Worm (Caenorhabditis elegans): ENCODE results near the gene str-161.

str-161 gene

DNA sequence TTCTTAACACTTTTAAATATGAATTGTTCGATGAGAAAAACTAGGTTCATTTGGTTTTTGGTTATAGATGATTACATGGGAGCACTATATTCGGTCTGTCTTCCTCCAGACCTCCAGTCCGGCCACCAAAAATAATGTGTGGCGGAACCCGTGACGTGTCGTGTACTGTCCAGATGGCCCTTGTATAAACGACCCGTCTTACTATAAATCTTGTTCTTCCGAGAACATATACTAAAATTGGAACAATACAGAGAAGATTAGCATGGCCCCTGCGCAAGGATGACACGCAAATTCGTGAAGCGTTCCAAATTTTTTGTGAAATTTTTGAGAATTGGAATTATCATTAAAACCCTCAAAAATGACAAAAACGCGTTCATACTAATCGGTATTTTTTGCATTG lies 37.3 kb downstream of the str-161 start:
- TF ChIP-seq blmp-1 (tag; optimal IDR thresholded peaks at IDR 0.05) = no peak
- no peak for TF ChIP-seq sem-2 (GFP tag; optimal IDR thresholded peaks at IDR 0.05)
- no peak for TF ChIP-seq tbx-8 (GFP tag; optimal IDR thresholded peaks at IDR 0.05)
- no peak for TF ChIP-seq hlh-1 (tag; optimal IDR thresholded peaks at IDR 0.05)
- TF ChIP-seq nhr-76 (tag; optimal IDR thresholded peaks at IDR 0.05) = no peak
- TF ChIP-seq nhr-237 (tag; optimal IDR thresholded peaks at IDR 0.05) = no peak
- TF ChIP-seq ceh-39 (tag; optimal IDR thresholded peaks at IDR 0.05) = no peak
- TF ChIP-seq lin-13 (tag; optimal IDR thresholded peaks at IDR 0.05) = no peak
- no peak for TF ChIP-seq ztf-11 (tag; optimal IDR thresholded peaks at IDR 0.05)
- no peak for TF ChIP-seq cnd-1 (tag; optimal IDR thresholded peaks at IDR 0.05)
- TF ChIP-seq elt-1 (tag; optimal IDR thresholded peaks at IDR 0.05; ENCODE audit: borderline replicate concordance, insufficient read depth) = no peak
- TF ChIP-seq mab-5 (tag; optimal IDR thresholded peaks at IDR 0.05) = no peak
- no peak for TF ChIP-seq flh-1 (GFP tag; optimal IDR thresholded peaks at IDR 0.05)
- TF ChIP-seq zip-8 (tag; optimal IDR thresholded peaks at IDR 0.05) = no peak
- no peak for TF ChIP-seq mls-2 (tag; optimal IDR thresholded peaks at IDR 0.05)
- no peak for TF ChIP-seq pha-4 (tag; optimal IDR thresholded peaks at IDR 0.05)
- no peak for TF ChIP-seq nhr-28 (tag; optimal IDR thresholded peaks at IDR 0.05)
- TF ChIP-seq ces-1 (GFP tag; optimal IDR thresholded peaks at IDR 0.05) = no peak
- TF ChIP-seq ham-2 (GFP tag; optimal IDR thresholded peaks at IDR 0.05) = no peak

DNA sequence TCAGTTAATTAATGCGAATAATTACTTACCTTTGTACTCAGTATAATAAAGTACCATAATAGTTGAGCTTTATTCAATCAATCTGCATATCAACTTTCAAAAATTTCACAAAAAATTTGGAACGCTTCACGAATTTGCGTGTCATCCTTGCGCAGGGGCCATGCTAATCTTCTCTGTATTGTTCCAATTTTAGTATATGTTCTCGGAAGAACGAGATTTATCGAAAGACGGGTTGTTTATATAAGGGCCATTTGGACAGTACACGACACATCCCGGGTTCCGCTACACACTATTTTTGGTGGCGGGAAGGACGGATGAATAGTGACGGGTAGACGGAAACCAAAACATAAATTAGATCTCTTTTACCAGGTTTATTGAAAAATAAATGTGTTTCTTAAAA lies 39.3 kb downstream of the str-161 start:
- TF ChIP-seq nhr-12 (tag; optimal IDR thresholded peaks at IDR 0.05) (no peak), elt-3 (tag; optimal IDR thresholded peaks at IDR 0.05) (no peak), ceh-43 (GFP tag; optimal IDR thresholded peaks at IDR 0.05) (no peak), M03D4.4 (tag; optimal IDR thresholded peaks at IDR 0.05) (no peak), nhr-28 (tag; optimal IDR thresholded peaks at IDR 0.05) (no peak), lin-13 (tag; optimal IDR thresholded peaks at IDR 0.05) (no peak), unc-39 (tag; optimal IDR thresholded peaks at IDR 0.05) (no peak), ham-2 (GFP tag; optimal IDR thresholded peaks at IDR 0.05) (no peak), ztf-11 (tag; optimal IDR thresholded peaks at IDR 0.05) (no peak), nhr-76 (tag; optimal IDR thresholded peaks at IDR 0.05) (no peak), ceh-83 (GFP tag; optimal IDR thresholded peaks at IDR 0.05) (no peak), ces-1 (GFP tag; optimal IDR thresholded peaks at IDR 0.05) (no peak), unc-62 (GFP tag; optimal IDR thresholded peaks at IDR 0.05) (no peak), elt-1 (tag; optimal IDR thresholded peaks at IDR 0.05; ENCODE audit: borderline replicate concordance, insufficient read depth) (no peak), snpc-4 (tag; optimal IDR thresholded peaks at IDR 0.05) (no peak)

DNA sequence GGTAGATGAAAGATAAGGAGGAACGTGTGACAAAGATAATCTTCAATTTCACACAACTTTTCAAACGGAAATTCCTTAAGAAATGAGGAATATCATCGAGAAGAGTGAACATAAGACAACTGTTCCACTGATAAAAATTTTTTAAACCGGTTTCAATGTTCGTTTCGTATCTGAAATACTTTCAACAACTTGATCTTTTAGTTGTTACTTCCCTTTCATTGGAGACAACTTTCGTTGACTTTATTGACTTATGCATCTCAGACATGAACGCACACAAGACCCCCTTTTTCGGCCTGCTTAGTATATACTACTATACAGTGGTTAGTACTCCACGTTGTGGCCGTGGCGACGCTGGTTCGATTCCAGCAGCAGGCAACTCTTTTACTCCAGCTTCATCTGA lies 42.4 kb downstream of the str-161 start, which contains the start of the genes Y17G9A.4 and str-173:
Gene Y17G9A.4, minus strand, starts transcription at position 101 of the 400 bp plus-strand sequence.
Gene str-173, plus strand, starts transcription at position 325 of the 400 bp plus-strand sequence.
- TF ChIP-seq nhr-12 (tag; optimal IDR thresholded peaks at IDR 0.05) = no peak
- no peak for TF ChIP-seq sem-2 (GFP tag; optimal IDR thresholded peaks at IDR 0.05)
- no peak for TF ChIP-seq drap-1 (GFP tag; optimal IDR thresholded peaks at IDR 0.05)
- TF ChIP-seq lin-32 (GFP tag; optimal IDR thresholded peaks at IDR 0.05) = no peak
- no peak for TF ChIP-seq ceh-39 (tag; optimal IDR thresholded peaks at IDR 0.05)
- no peak for TF ChIP-seq cnd-1 (tag; optimal IDR thresholded peaks at IDR 0.05)
- TF ChIP-seq nhr-237 (tag; optimal IDR thresholded peaks at IDR 0.05) = no peak
- TF ChIP-seq ztf-11 (tag; optimal IDR thresholded peaks at IDR 0.05) = no peak
- no peak for TF ChIP-seq flh-1 (GFP tag; optimal IDR thresholded peaks at IDR 0.05)
- TF ChIP-seq elt-1 (tag; optimal IDR thresholded peaks at IDR 0.05; ENCODE audit: borderline replicate concordance, insufficient read depth) = no peak
- no peak for TF ChIP-seq lsy-2 (tag; optimal IDR thresholded peaks at IDR 0.05)
- TF ChIP-seq mls-2 (tag; optimal IDR thresholded peaks at IDR 0.05) = no peak
- no peak for TF ChIP-seq lin-13 (tag; optimal IDR thresholded peaks at IDR 0.05)

DNA sequence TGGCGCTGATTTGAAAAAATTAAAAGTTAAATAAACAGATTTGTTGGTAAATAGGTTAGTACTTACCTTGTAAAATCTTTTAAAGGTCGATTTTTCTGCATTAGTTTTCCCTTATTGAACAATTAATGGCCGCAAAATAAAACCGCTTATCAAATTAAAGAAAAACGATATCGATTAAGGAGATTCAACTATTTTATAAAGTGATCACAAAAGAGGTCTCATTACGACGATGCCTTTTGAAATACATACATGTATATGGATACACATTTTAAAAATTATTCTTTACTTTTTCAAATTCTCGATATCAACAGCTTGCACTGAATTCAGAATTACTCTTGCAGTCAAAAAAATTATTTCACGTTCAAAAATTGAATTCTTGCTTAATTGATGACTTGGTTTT lies 45.3 kb downstream of the str-161 start, which contains the start of gene Y17G9A.3:
Gene Y17G9A.3, minus strand, starts transcription at position 101 of the 400 bp plus-strand sequence.
- TF ChIP-seq ceh-83 (GFP tag; optimal IDR thresholded peaks at IDR 0.05) = no peak
- TF ChIP-seq nhr-2 (tag; optimal IDR thresholded peaks at IDR 0.05) = no peak
- no peak for TF ChIP-seq hlh-1 (tag; optimal IDR thresholded peaks at IDR 0.05)
- no peak for TF ChIP-seq nhr-76 (tag; optimal IDR thresholded peaks at IDR 0.05)
- TF ChIP-seq blmp-1 (tag; optimal IDR thresholded peaks at IDR 0.05) = no peak
- TF ChIP-seq pha-4 (tag; optimal IDR thresholded peaks at IDR 0.05) = no peak
- no peak for TF ChIP-seq cnd-1 (tag; optimal IDR thresholded peaks at IDR 0.05)
- no peak for TF ChIP-seq nhr-28 (tag; optimal IDR thresholded peaks at IDR 0.05)
- no peak for TF ChIP-seq bed-3 (GFP tag; optimal IDR thresholded peaks at IDR 0.05)
- no peak for TF ChIP-seq sem-2 (GFP tag; optimal IDR thresholded peaks at IDR 0.05)
- TF ChIP-seq mls-2 (tag; optimal IDR thresholded peaks at IDR 0.05) = no peak
- no peak for TF ChIP-seq ceh-43 (GFP tag; optimal IDR thresholded peaks at IDR 0.05)
- TF ChIP-seq elt-1 (tag; optimal IDR thresholded peaks at IDR 0.05; ENCODE audit: borderline replicate concordance, insufficient read depth) = no peak
- TF ChIP-seq unc-39 (tag; optimal IDR thresholded peaks at IDR 0.05) = no peak
- no peak for TF ChIP-seq mep-1 (tag; optimal IDR thresholded peaks at IDR 0.05)
- no peak for TF ChIP-seq unc-62 (GFP tag; optimal IDR thresholded peaks at IDR 0.05)
- no peak for TF ChIP-seq elt-3 (tag; optimal IDR thresholded peaks at IDR 0.05)
- TF ChIP-seq unc-120 (tag; optimal IDR thresholded peaks at IDR 0.05; ENCODE audit: poor library complexity, severe bottlenecking) = no peak
